Fruit fly (Drosophila melanogaster) whole organism, embryonic: ENCODE results near the gene Dok.

ENCODE experiments used
- Atf-2 ChIP-seq: fragments of 200-800 bp; sonication (Bioruptor generic); optimal IDR thresholded peaks from 2 replicates; lab custom pipeline; 2016; ENCODE audit warnings: missing biosample characterization, missing genetic modification characterization
- Bdp1 ChIP-seq: fragments of 200-800 bp; sonication (Bioruptor generic); optimal IDR thresholded peaks from 3 replicates; lab custom pipeline; 2016; ENCODE audit warnings: missing biosample characterization, missing genetic modification characterization
- CG10321 ChIP-seq: fragments of 200-800 bp; sonication (Bioruptor generic); IDR thresholded peaks from 2 replicates; pipeline ENCODE4 v1.3.6; 2022; ENCODE audit warnings: missing biosample characterization, missing genetic modification characterization
- CG10366 ChIP-seq: fragments of 200-800 bp; sonication (Bioruptor generic); IDR thresholded peaks from 2 replicates; pipeline ENCODE4 v1.3.6; 2022; ENCODE audit warnings: missing biosample characterization, missing genetic modification characterization
- CG12219 ChIP-seq: fragments of 200-800 bp; sonication (Bioruptor generic); optimal IDR thresholded peaks from 3 replicates; lab custom pipeline; 2018; ENCODE audit warnings: missing biosample characterization, mild to moderate bottlenecking, missing genetic modification characterization
- CG14441 ChIP-seq: fragments of 200-800 bp; sonication (Bioruptor generic); IDR thresholded peaks from 2 replicates; pipeline ENCODE4 v1.3.6; 2022; ENCODE audit warnings: missing biosample characterization, missing genetic modification characterization
- CG15073 ChIP-seq: fragments of 200-800 bp; sonication (Bioruptor generic); optimal IDR thresholded peaks from 2 replicates; lab custom pipeline; 2016; ENCODE audit warnings: missing biosample characterization, missing genetic modification characterization
- CG2199 ChIP-seq: fragments of 200-800 bp; sonication (Bioruptor generic); IDR thresholded peaks from 3 replicates; pipeline ENCODE4 v1.3.6; 2022; ENCODE audit warnings: missing biosample characterization, missing genetic modification characterization
- CG2202 ChIP-seq: fragments of 200-800 bp; sonication (Bioruptor generic); optimal IDR thresholded peaks from 2 replicates; lab custom pipeline; 2018; ENCODE audit warnings: missing biosample characterization, mild to moderate bottlenecking, missing genetic modification characterization
- CG32767 ChIP-seq: fragments of 200-800 bp; sonication (Bioruptor generic); IDR thresholded peaks from 2 replicates; pipeline ENCODE4 v1.3.6; 2022; ENCODE audit warnings: missing biosample characterization, missing genetic modification characterization
- CG34422 ChIP-seq: fragments of 200-800 bp; sonication (Bioruptor generic); IDR thresholded peaks from 3 replicates; pipeline ENCODE4 v1.3.6; 2022; ENCODE audit warnings: missing biosample characterization, missing genetic modification characterization
- CG3995 ChIP-seq: fragments of 200-800 bp; sonication (Bioruptor generic); optimal IDR thresholded peaks from 3 replicates; lab custom pipeline; 2016; ENCODE audit warnings: missing biosample characterization, missing genetic modification characterization
- CG4360 ChIP-seq: fragments of 200-800 bp; sonication (Bioruptor generic); IDR thresholded peaks from 2 replicates; pipeline ENCODE4 v1.3.6; 2022; ENCODE audit warnings: missing biosample characterization, missing genetic modification characterization
- CG4707 ChIP-seq: fragments of 200-800 bp; sonication (Bioruptor generic); optimal IDR thresholded peaks from 2 replicates; lab custom pipeline; 2018; ENCODE audit warnings: missing biosample characterization, mild to moderate bottlenecking, missing genetic modification characterization, moderate library complexity
- CG4854 ChIP-seq: fragments of 200-800 bp; sonication (Bioruptor generic); optimal IDR thresholded peaks from 2 replicates; lab custom pipeline; 2016; ENCODE audit warnings: missing biosample characterization, missing genetic modification characterization, inconsistent platforms
- CG5953 ChIP-seq: fragments of 200-800 bp; sonication (Bioruptor generic); IDR thresholded peaks from 2 replicates; pipeline ENCODE4 v1.3.6; 2022; ENCODE audit warnings: missing biosample characterization, missing genetic modification characterization
- CG9215 ChIP-seq: fragments of 200-800 bp; sonication (Bioruptor generic); IDR thresholded peaks from 2 replicates; pipeline ENCODE4 v1.3.6; 2022; ENCODE audit warnings: missing biosample characterization, missing genetic modification characterization
- CG9797 ChIP-seq: fragments of 200-800 bp; sonication (Bioruptor generic); optimal IDR thresholded peaks from 3 replicates; lab custom pipeline; 2018; ENCODE audit warnings: missing biosample characterization, mild to moderate bottlenecking, missing genetic modification characterization
- Doc2 ChIP-seq: fragments of 200-800 bp; sonication (Bioruptor generic); IDR thresholded peaks from 2 replicates; pipeline ENCODE4 v1.3.6; 2022; ENCODE audit warnings: missing biosample characterization, missing genetic modification characterization
- Doc3 ChIP-seq: fragments of 200-800 bp; sonication (Bioruptor generic); IDR thresholded peaks from 3 replicates; pipeline ENCODE4 v1.3.6; 2022; ENCODE audit warnings: missing biosample characterization, missing genetic modification characterization; ENCODE audit not compliant: partially characterized antibody
- Dref ChIP-seq: fragments of 200-800 bp; sonication (Bioruptor generic); IDR thresholded peaks from 2 replicates; pipeline ENCODE4 v1.3.6; 2022; ENCODE audit warnings: missing biosample characterization, missing genetic modification characterization
- Hey ChIP-seq: fragments of 200-800 bp; sonication (Bioruptor generic); optimal IDR thresholded peaks from 3 replicates; lab custom pipeline; 2018; ENCODE audit warnings: missing biosample characterization, mild to moderate bottlenecking, missing genetic modification characterization
- HmgD ChIP-seq: fragments of 200-800 bp; sonication (Bioruptor generic); optimal IDR thresholded peaks from 3 replicates; lab custom pipeline; 2016; ENCODE audit warnings: missing biosample characterization, missing genetic modification characterization
- Hmx ChIP-seq: fragments of 200-800 bp; sonication (Bioruptor generic); optimal IDR thresholded peaks from 2 replicates; lab custom pipeline; 2016; ENCODE audit warnings: missing biosample characterization, missing genetic modification characterization
- Mrtf ChIP-seq: fragments of 200-800 bp; sonication (Bioruptor generic); IDR thresholded peaks from 3 replicates; pipeline ENCODE4 v1.3.6; 2022; ENCODE audit warnings: missing biosample characterization, missing genetic modification characterization
- Nf-YC ChIP-seq: fragments of 200-800 bp; optimal IDR thresholded peaks from 3 replicates; lab custom pipeline; 2019; ENCODE audit warnings: missing biosample characterization, mild to moderate bottlenecking, missing genetic modification characterization, moderate library complexity
- Opbp ChIP-seq: fragments of 200-800 bp; sonication (Bioruptor generic); IDR thresholded peaks from 3 replicates; pipeline ENCODE4 v1.3.6; 2022; ENCODE audit warnings: missing biosample characterization, missing genetic modification characterization; ENCODE audit not compliant: partially characterized antibody
- PHDP ChIP-seq: fragments of 200-800 bp; sonication (Bioruptor generic); optimal IDR thresholded peaks from 3 replicates; lab custom pipeline; 2018; ENCODE audit warnings: missing biosample characterization, mild to moderate bottlenecking, missing genetic modification characterization, moderate library complexity
- Rx ChIP-seq: fragments of 200-800 bp; sonication (Bioruptor generic); IDR thresholded peaks from 2 replicates; pipeline ENCODE4 v1.3.6; 2022; ENCODE audit warnings: missing biosample characterization, missing genetic modification characterization
- Stat92E ChIP-seq, 3 experiments: fragments of >200 bp in 2 of 3; fragments of 200-800 bp in 1 of 3; sonication (Bioruptor generic) in 1 of 3; optimal IDR thresholded peaks; 2 replicates each; lab custom pipeline; 2017 to 2019; ENCODE audit warnings: missing biosample characterization in 3 of 3, missing genetic modification characterization in 3 of 3, mild to moderate bottlenecking in 1 of 3, moderate library complexity in 1 of 3
- ac ChIP-seq: fragments of 200-800 bp; sonication (Bioruptor generic); optimal IDR thresholded peaks from 3 replicates; lab custom pipeline; 2017; ENCODE audit warnings: missing biosample characterization, mild to moderate bottlenecking, missing genetic modification characterization
- corto ChIP-seq: fragments of 200-800 bp; sonication (Bioruptor generic); optimal IDR thresholded peaks from 2 replicates; lab custom pipeline; 2016; ENCODE audit warnings: missing biosample characterization, mild to moderate bottlenecking, missing genetic modification characterization, moderate library complexity
- croc ChIP-seq: fragments of 200-800 bp; sonication (Bioruptor generic); conservative IDR thresholded peaks from 3 replicates; pipeline ENCODE4 v1.3.6; 2022; ENCODE audit warnings: missing biosample characterization, missing genetic modification characterization
- cwo ChIP-seq: fragments of 200-800 bp; sonication (Bioruptor generic); optimal IDR thresholded peaks from 3 replicates; lab custom pipeline; 2017; ENCODE audit warnings: missing biosample characterization, missing genetic modification characterization, mild to moderate bottlenecking, moderate library complexity, missing genetic modification reagents
- fd3F ChIP-seq: fragments of 200-800 bp; sonication (Bioruptor generic); optimal IDR thresholded peaks from 2 replicates; lab custom pipeline; 2018; ENCODE audit warnings: missing biosample characterization, mild to moderate bottlenecking, missing genetic modification characterization, moderate library complexity
- gem ChIP-seq: fragments of 200-800 bp; sonication (Bioruptor generic); optimal IDR thresholded peaks from 2 replicates; lab custom pipeline; 2019; ENCODE audit warnings: missing biosample characterization, mild to moderate bottlenecking, missing genetic modification characterization, moderate library complexity
- ham ChIP-seq: fragments of 200-800 bp; sonication (Bioruptor generic); IDR thresholded peaks from 2 replicates; pipeline ENCODE4 v1.3.6; 2022; ENCODE audit warnings: missing biosample characterization, missing genetic modification characterization
- hth ChIP-seq: fragments of >200 bp; optimal IDR thresholded peaks from 2 replicates; lab custom pipeline; 2017; ENCODE audit warnings: inconsistent platforms
- kay ChIP-seq: fragments of 200-800 bp; sonication (Bioruptor generic); optimal IDR thresholded peaks from 2 replicates; lab custom pipeline; 2016; ENCODE audit warnings: missing biosample characterization, missing genetic modification characterization
- ken ChIP-seq: fragments of 200-800 bp; sonication (Bioruptor generic); IDR thresholded peaks from 3 replicates; pipeline ENCODE4 v1.3.6; 2022; ENCODE audit warnings: missing biosample characterization, missing genetic modification characterization
- lbe ChIP-seq: fragments of 200-800 bp; sonication (Bioruptor generic); optimal IDR thresholded peaks from 2 replicates; lab custom pipeline; 2016; ENCODE audit warnings: missing biosample characterization, mild to moderate bottlenecking, missing genetic modification characterization
- mam ChIP-seq: fragments of 200-800 bp; sonication (Bioruptor generic); optimal IDR thresholded peaks from 3 replicates; lab custom pipeline; 2016; ENCODE audit warnings: missing biosample characterization, missing genetic modification characterization
- nerfin-2 ChIP-seq: fragments of 200-800 bp; sonication (Bioruptor generic); IDR thresholded peaks from 2 replicates; pipeline ENCODE4 v1.3.6; 2022; ENCODE audit warnings: missing biosample characterization, missing genetic modification characterization; ENCODE audit not compliant: partially characterized antibody
- nmo ChIP-seq: fragments of 200-800 bp; sonication (Bioruptor generic); optimal IDR thresholded peaks from 2 replicates; lab custom pipeline; 2018; ENCODE audit warnings: missing biosample characterization, mild to moderate bottlenecking, missing genetic modification characterization, moderate library complexity
- oc ChIP-seq: fragments of 200-800 bp; sonication (Bioruptor generic); optimal IDR thresholded peaks from 2 replicates; lab custom pipeline; 2018; ENCODE audit warnings: missing biosample characterization, mild to moderate bottlenecking, missing genetic modification characterization, moderate library complexity
- odd ChIP-seq: fragments of 200-800 bp; sonication (Bioruptor generic); optimal IDR thresholded peaks from 2 replicates; lab custom pipeline; 2017; ENCODE audit warnings: missing biosample characterization, mild to moderate bottlenecking, missing genetic modification characterization
- pb ChIP-seq: fragments of 200-800 bp; sonication (Bioruptor generic); optimal IDR thresholded peaks from 3 replicates; lab custom pipeline; 2016; ENCODE audit warnings: missing biosample characterization, missing genetic modification characterization
- sens ChIP-seq: fragments of 200-800 bp; sonication (Bioruptor generic); peaks from one replicate; lab custom pipeline; 2016; ENCODE audit warnings: missing biosample characterization, missing genetic modification characterization
- slp2 ChIP-seq: fragments of 200-800 bp; sonication (Bioruptor generic); optimal IDR thresholded peaks from 2 replicates; lab custom pipeline; 2016; ENCODE audit warnings: missing biosample characterization, missing genetic modification characterization
- sug ChIP-seq: fragments of 200-800 bp; optimal IDR thresholded peaks from 2 replicates; lab custom pipeline; 2019; ENCODE audit warnings: missing biosample characterization, mild to moderate bottlenecking, missing genetic modification characterization, moderate library complexity
- tio ChIP-seq: fragments of 200-800 bp; sonication (Bioruptor generic); optimal IDR thresholded peaks from 2 replicates; lab custom pipeline; 2017; ENCODE audit warnings: missing biosample characterization, missing genetic modification characterization, inconsistent platforms
- toy ChIP-seq: fragments of 200-800 bp; sonication (Bioruptor generic); IDR thresholded peaks from 2 replicates; pipeline ENCODE4 v1.3.6; 2022; ENCODE audit warnings: missing biosample characterization, missing genetic modification characterization

Dok gene

DNA sequence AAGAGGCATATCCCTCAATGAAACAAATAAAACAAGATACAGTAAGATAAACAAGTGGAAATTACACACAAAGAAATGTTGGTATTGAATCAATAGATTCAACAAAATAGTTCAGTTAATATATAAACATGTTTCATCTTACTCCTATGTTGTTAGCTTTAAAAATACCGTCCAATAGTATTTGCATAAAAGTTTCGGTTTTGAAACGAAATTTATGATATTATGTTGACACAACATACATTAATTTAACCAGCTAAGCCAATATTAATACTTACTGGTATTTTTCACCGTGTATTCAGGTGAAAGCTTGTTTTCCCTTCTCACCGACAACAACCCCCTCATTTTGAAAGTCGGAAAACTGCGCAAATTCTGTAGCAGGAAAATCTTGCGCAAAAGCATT, 14.5 kb downstream of the Dok start (continued):
- TF ChIP-seq pb (GFP tag; lab: Kevin White, UChicago) = peak; percentile 41
- TF ChIP-seq CG4360 = no peak
- TF ChIP-seq Stat92E (GFP tag; optimal IDR thresholded peaks at IDR 0.05; lab: Kevin White, UChicago) = no peak
- no peak for TF ChIP-seq nerfin-2
- TF ChIP-seq oc (tag; lab: Kevin White, UChicago) = peak; percentile 76
- TF ChIP-seq Opbp (GFP tag; lab: Robert Waterston, UW) = no peak
- 0 out of 3 replicates have a peak, but pooled peaks have one; percentile 25 for TF ChIP-seq ken (GFP tag; lab: Robert Waterston, UW)
- peak; percentile 50 for TF ChIP-seq cwo (GFP tag; lab: Kevin White, UChicago)
- peak; percentile 31 for TF ChIP-seq CG10366 (GFP tag; lab: Robert Waterston, UW)
- TF ChIP-seq Dref (GFP tag; lab: Robert Waterston, UW) = no peak
- TF ChIP-seq HmgD (GFP tag; lab: Kevin White, UChicago) = no peak
- no peak for TF ChIP-seq toy
- TF ChIP-seq CG15073 = no peak
- peak; percentile 10 for TF ChIP-seq slp2 (GFP tag; lab: Kevin White, UChicago)
- TF ChIP-seq Bdp1 = peak; percentile 25
- TF ChIP-seq fd3F (GFP tag; lab: Kevin White, UChicago) = peak; percentile 56
- TF ChIP-seq CG14441 (GFP tag; lab: Robert Waterston, UW) = peak; percentile 45; the same call in 1 of the 2 replicates
- no peak for TF ChIP-seq Rx (GFP tag; lab: Robert Waterston, UW)
- TF ChIP-seq CG10321 (GFP tag; lab: Robert Waterston, UW) = no peak
- no peak for TF ChIP-seq CG5953 (GFP tag; lab: Robert Waterston, UW)
- no peak for TF ChIP-seq Doc3 (GFP tag; lab: Robert Waterston, UW)
- no peak for TF ChIP-seq Doc2
- TF ChIP-seq CG2202 = peak; percentile 10
- TF ChIP-seq hth (lab: Kevin White, UChicago) = no peak
- 0 out of 3 replicates have a peak, but pooled peaks have one; percentile 42 for TF ChIP-seq Mrtf (GFP tag; lab: Robert Waterston, UW)
- peak; percentile 30 for TF ChIP-seq kay
- TF ChIP-seq CG9797 = no peak
- TF ChIP-seq sens = peak; percentile 90
- no peak for TF ChIP-seq lbe (GFP tag; lab: Kevin White, UChicago)
- TF ChIP-seq Atf-2 (GFP tag; lab: Kevin White, UChicago) = peak; percentile 42
- TF ChIP-seq sug (tag; lab: Kevin White, UChicago) = peak; percentile 42
- TF ChIP-seq PHDP (tag; lab: Kevin White, UChicago) = peak; percentile 77
- peak; percentile 34 for TF ChIP-seq tio (GFP tag; lab: Kevin White, UChicago)
- TF ChIP-seq Nf-YC (tag; lab: Kevin White, UChicago) = peak; percentile 36
- peak; percentile 3 for TF ChIP-seq Hey
- TF ChIP-seq ac (GFP tag; lab: Kevin White, UChicago) = no peak
- TF ChIP-seq ham (GFP tag; lab: Robert Waterston, UW) = no peak
- peak; percentile 41 for TF ChIP-seq mam (GFP tag; lab: Kevin White, UChicago)
- no peak for TF ChIP-seq CG3995
- no peak for TF ChIP-seq Hmx
- TF ChIP-seq CG32767 (GFP tag; lab: Robert Waterston, UW) = 0 out of 2 replicates have a peak, but pooled peaks have one; percentile 12
- peak; percentile 84 for TF ChIP-seq gem (tag; lab: Kevin White, UChicago)
- no peak for TF ChIP-seq corto
- TF ChIP-seq CG12219 = peak; percentile 59
- TF ChIP-seq CG34422 (GFP tag; lab: Robert Waterston, UW) = peak; percentile 50; the same call in 1 of the 3 replicates
- TF ChIP-seq croc (GFP tag; lab: Robert Waterston, UW) = 0 out of 3 replicates have a peak, but pooled peaks have one; percentile 27
- no peak for TF ChIP-seq CG2199 (GFP tag; lab: Robert Waterston, UW)
- peak; percentile 61 for TF ChIP-seq odd
- TF ChIP-seq CG4707 (GFP tag; lab: Kevin White, UChicago) = peak; percentile 60
- peak; percentile 62 for TF ChIP-seq nmo (GFP tag; lab: Kevin White, UChicago)
- TF ChIP-seq CG4854 (GFP tag; lab: Kevin White, UChicago) = peak; percentile 38
- peak; percentile 22; the same call in 1 of the 2 replicates for TF ChIP-seq CG9215 (GFP tag; lab: Robert Waterston, UW)
